Worm (Caenorhabditis elegans): Measurements from ENCODE around the gene C26E1.1.

ce11 chrV:13264245-13264644 lies 33.1 kb upstream of the C26E1.1 start, which contains the start of gene zip-5:
- TF ChIP-seq unc-39 (tag; optimal IDR thresholded peaks at IDR 0.05) = no peak
- TF ChIP-seq nfya-1 (tag; optimal IDR thresholded peaks at IDR 0.05; ENCODE audit: insufficient read depth) = no peak
- no peak for TF ChIP-seq fkh-10 (GFP tag; optimal IDR thresholded peaks at IDR 0.05)
- no peak for TF ChIP-seq nhr-28 (tag; optimal IDR thresholded peaks at IDR 0.05)

Measured in whole organism, L3 larva.